Worm (Caenorhabditis elegans) whole organism, mixed stage, embryonic: ENCODE results near the gene K09G1.2.

ENCODE experiments used
- M03D4.4 ChIP-seq: sonication (generic microtip); optimal IDR thresholded peaks from 2 replicates; lab custom pipeline; 2017; ENCODE audit warnings: mild to moderate bottlenecking, missing genetic modification characterization, missing compliant biosample characterization
- bed-3 ChIP-seq: fragments of 200-800 bp; sonication (Bioruptor generic); optimal IDR thresholded peaks from 3 replicates; lab custom pipeline; 2018; ENCODE audit warnings: mild to moderate bottlenecking, missing genetic modification characterization, moderate library complexity, missing compliant biosample characterization
- blmp-1 ChIP-seq: fragments of 150-350 bp; optimal IDR thresholded peaks from 2 replicates; lab custom pipeline; 2014; ENCODE audit warnings: missing biosample characterization, missing genetic modification characterization
- ceh-39 ChIP-seq: fragments of 150-350 bp; optimal IDR thresholded peaks from 2 replicates; lab custom pipeline; 2014; ENCODE audit warnings: missing biosample characterization, missing genetic modification characterization
- ceh-43 ChIP-seq: fragments of 200-800 bp; sonication (Bioruptor generic); optimal IDR thresholded peaks from 2 replicates; lab custom pipeline; 2018; ENCODE audit warnings: mild to moderate bottlenecking, missing genetic modification characterization, moderate library complexity, missing compliant biosample characterization
- ceh-83 ChIP-seq: fragments of 200-800 bp; sonication (Bioruptor generic); optimal IDR thresholded peaks from 2 replicates; lab custom pipeline; 2018; ENCODE audit warnings: mild to moderate bottlenecking, missing genetic modification characterization, missing compliant biosample characterization
- ces-1 ChIP-seq: fragments of 150-350 bp; optimal IDR thresholded peaks from 2 replicates; lab custom pipeline; 2014; ENCODE audit warnings: missing biosample characterization, missing genetic modification reagents, missing genetic modification characterization
- cnd-1 ChIP-seq: fragments of 200-800 bp; sonication (Bioruptor generic); optimal IDR thresholded peaks from 2 replicates; lab custom pipeline; 2018; ENCODE audit warnings: mild to moderate bottlenecking, missing genetic modification characterization, missing compliant biosample characterization
- drap-1 ChIP-seq: fragments of 200-800 bp; sonication (Bioruptor generic); optimal IDR thresholded peaks from 3 replicates; lab custom pipeline; 2018; ENCODE audit warnings: mild to moderate bottlenecking, missing genetic modification characterization, missing compliant biosample characterization
- elt-1 ChIP-seq: sonication (generic microtip); optimal IDR thresholded peaks from 2 replicates; lab custom pipeline; 2017; ENCODE audit warnings: missing genetic modification characterization, mild to moderate bottlenecking, missing compliant biosample characterization, antibody characterized with exemption, moderate library complexity, borderline replicate concordance; ENCODE audit not compliant: insufficient read depth
- elt-3 ChIP-seq: fragments of 150-350 bp; optimal IDR thresholded peaks from 2 replicates; lab custom pipeline; 2014; ENCODE audit warnings: missing biosample characterization, missing genetic modification characterization
- flh-1 ChIP-seq: fragments of 200-800 bp; sonication (Bioruptor generic); optimal IDR thresholded peaks from 2 replicates; lab custom pipeline; 2018; ENCODE audit warnings: mild to moderate bottlenecking, missing genetic modification characterization, moderate library complexity, missing compliant biosample characterization
- ham-2 ChIP-seq: fragments of 200-800 bp; sonication (Bioruptor generic); optimal IDR thresholded peaks from 2 replicates; lab custom pipeline; 2018; ENCODE audit warnings: mild to moderate bottlenecking, missing genetic modification characterization, missing compliant biosample characterization
- hlh-1 ChIP-seq: fragments of 150-350 bp; optimal IDR thresholded peaks from 2 replicates; lab custom pipeline; 2014; ENCODE audit warnings: missing biosample characterization, missing genetic modification reagents, missing genetic modification characterization
- lin-13 ChIP-seq: fragments of 150-350 bp; optimal IDR thresholded peaks from 2 replicates; lab custom pipeline; 2014; ENCODE audit warnings: missing biosample characterization, missing genetic modification characterization
- lin-32 ChIP-seq: fragments of 200-800 bp; sonication (Bioruptor generic); optimal IDR thresholded peaks from 2 replicates; lab custom pipeline; 2018; ENCODE audit warnings: mild to moderate bottlenecking, missing genetic modification characterization, missing compliant biosample characterization
- lsy-2 ChIP-seq: fragments of 150-350 bp; optimal IDR thresholded peaks from 2 replicates; lab custom pipeline; 2014; ENCODE audit warnings: missing biosample characterization, missing genetic modification characterization
- mab-5 ChIP-seq: fragments of 150-350 bp; optimal IDR thresholded peaks from 2 replicates; lab custom pipeline; 2014; ENCODE audit warnings: missing biosample characterization, missing genetic modification characterization
- mep-1 ChIP-seq: fragments of 150-350 bp; optimal IDR thresholded peaks from 2 replicates; lab custom pipeline; 2017; ENCODE audit warnings: missing biosample characterization, missing genetic modification reagents, missing genetic modification characterization, inconsistent platforms
- mls-2 ChIP-seq: sonication (generic microtip); optimal IDR thresholded peaks from 2 replicates; lab custom pipeline; 2016; ENCODE audit warnings: mild to moderate bottlenecking, missing genetic modification characterization, moderate library complexity, missing compliant biosample characterization
- nhr-12 ChIP-seq: fragments of 150-350 bp; optimal IDR thresholded peaks from 2 replicates; lab custom pipeline; 2014; ENCODE audit warnings: missing biosample characterization, missing genetic modification characterization
- nhr-2 ChIP-seq: fragments of 150-350 bp; optimal IDR thresholded peaks from 2 replicates; lab custom pipeline; 2014; ENCODE audit warnings: missing biosample characterization, missing genetic modification characterization
- nhr-237 ChIP-seq: fragments of 150-350 bp; optimal IDR thresholded peaks from 2 replicates; lab custom pipeline; 2014; ENCODE audit warnings: missing biosample characterization, missing genetic modification characterization
- nhr-28 ChIP-seq: fragments of 150-350 bp; optimal IDR thresholded peaks from 2 replicates; lab custom pipeline; 2014; ENCODE audit warnings: missing biosample characterization, missing genetic modification characterization
- nhr-76 ChIP-seq: sonication (generic microtip); optimal IDR thresholded peaks from 2 replicates; lab custom pipeline; 2017; ENCODE audit warnings: missing biosample characterization, missing genetic modification characterization
- pha-4 ChIP-seq: fragments of 150-350 bp; optimal IDR thresholded peaks from 2 replicates; lab custom pipeline; 2018; ENCODE audit warnings: missing biosample characterization, missing genetic modification reagents, missing genetic modification characterization
- sem-2 ChIP-seq: fragments of 200-800 bp; sonication (Bioruptor generic); optimal IDR thresholded peaks from 2 replicates; lab custom pipeline; 2018; ENCODE audit warnings: mild to moderate bottlenecking, missing genetic modification characterization, missing compliant biosample characterization
- snpc-4 ChIP-seq: fragments of 150-350 bp; optimal IDR thresholded peaks from 2 replicates; lab custom pipeline; 2014; ENCODE audit warnings: missing biosample characterization, missing genetic modification characterization
- sptf-1 ChIP-seq: sonication (generic microtip); optimal IDR thresholded peaks from 2 replicates; lab custom pipeline; 2017; ENCODE audit warnings: mild to moderate bottlenecking, missing genetic modification characterization, moderate library complexity, missing compliant biosample characterization
- tbx-8 ChIP-seq: fragments of 200-800 bp; sonication (Bioruptor generic); optimal IDR thresholded peaks from 2 replicates; lab custom pipeline; 2018; ENCODE audit warnings: mild to moderate bottlenecking, missing genetic modification characterization, moderate library complexity, missing compliant biosample characterization
- unc-120 ChIP-seq: sonication (generic microtip); optimal IDR thresholded peaks from 2 replicates; lab custom pipeline; 2017; ENCODE audit warnings: missing genetic modification characterization, missing compliant biosample characterization; ENCODE audit not compliant: poor library complexity, severe bottlenecking
- unc-39 ChIP-seq: fragments of 150-350 bp; optimal IDR thresholded peaks from 2 replicates; lab custom pipeline; 2014; ENCODE audit warnings: missing biosample characterization, missing genetic modification characterization
- unc-62 ChIP-seq: fragments of 150-350 bp; optimal IDR thresholded peaks from 2 replicates; lab custom pipeline; 2014; ENCODE audit warnings: missing biosample characterization, missing genetic modification reagents, missing genetic modification characterization
- zip-8 ChIP-seq: fragments of 150-350 bp; optimal IDR thresholded peaks from 2 replicates; lab custom pipeline; 2014; ENCODE audit warnings: missing biosample characterization, missing genetic modification characterization
- ztf-11 ChIP-seq: fragments of 150-350 bp; optimal IDR thresholded peaks from 2 replicates; lab custom pipeline; 2014; ENCODE audit warnings: missing biosample characterization, missing genetic modification characterization

K09G1.2 gene

ce11 chrV:9545238-9545709 lies 45.1 kb upstream of the K09G1.2 start, which contains the start of the genes his-35 and his-41:
Gene his-35 (minus strand): TSS chrV:9545288.
Gene his-41 (plus strand): TSS chrV:9545536.
- no peak for TF ChIP-seq ham-2
- peak; percentile 32 for TF ChIP-seq pha-4 (tag; lab: Kevin White, UChicago)
- peak; percentile 26 for TF ChIP-seq ces-1 (GFP tag; lab: Kevin White, UChicago)

DNA sequence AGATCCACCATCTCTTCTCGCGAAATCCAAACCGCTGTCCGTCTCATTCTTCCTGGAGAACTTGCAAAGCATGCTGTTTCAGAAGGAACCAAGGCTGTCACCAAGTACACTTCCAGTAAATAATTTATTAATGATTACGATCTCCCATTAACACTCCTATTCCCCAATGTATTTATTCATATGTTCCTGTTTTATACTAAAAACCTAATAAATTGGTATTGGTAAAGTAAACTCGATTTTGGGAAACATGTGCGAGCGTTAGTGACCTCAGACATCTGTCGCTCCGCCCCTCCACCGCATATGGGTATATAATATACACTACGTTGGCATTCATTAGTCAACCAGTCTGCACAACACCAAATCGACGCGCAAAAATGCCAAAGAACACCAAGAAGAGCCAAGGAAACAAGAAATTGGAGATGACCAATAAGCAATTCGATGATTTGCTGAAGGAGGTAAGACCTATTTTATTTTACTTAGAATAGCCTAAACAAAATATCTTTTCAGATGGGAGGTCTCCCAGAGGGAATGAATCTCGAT lies 44.3 kb upstream of the K09G1.2 start, which contains the start of gene C50F4.6:
C50F4.6 (plus strand) TSS at position 51 of the 540 bp plus-strand sequence.
- TF ChIP-seq mls-2 (no peak), nhr-237 (no peak), zip-8 (no peak), nhr-28 (tag; lab: Kevin White, UChicago) (no peak), nhr-2 (no peak), snpc-4 (tag; lab: Kevin White, UChicago) (no peak), nhr-76 (tag; lab: Kevin White, UChicago) (no peak), ces-1 (GFP tag; lab: Kevin White, UChicago) (no peak), lin-32 (GFP tag; lab: Kevin White, UChicago) (peak; percentile 27), cnd-1 (tag; lab: Kevin White, UChicago) (peak; percentile 14), mab-5 (tag; lab: Kevin White, UChicago) (no peak), sem-2 (GFP tag; lab: Kevin White, UChicago) (no peak), lsy-2 (tag; lab: Kevin White, UChicago) (no peak), bed-3 (GFP tag; lab: Kevin White, UChicago) (no peak), tbx-8 (GFP tag; lab: Kevin White, UChicago) (no peak), ceh-43 (GFP tag; lab: Kevin White, UChicago) (no peak)

DNA sequence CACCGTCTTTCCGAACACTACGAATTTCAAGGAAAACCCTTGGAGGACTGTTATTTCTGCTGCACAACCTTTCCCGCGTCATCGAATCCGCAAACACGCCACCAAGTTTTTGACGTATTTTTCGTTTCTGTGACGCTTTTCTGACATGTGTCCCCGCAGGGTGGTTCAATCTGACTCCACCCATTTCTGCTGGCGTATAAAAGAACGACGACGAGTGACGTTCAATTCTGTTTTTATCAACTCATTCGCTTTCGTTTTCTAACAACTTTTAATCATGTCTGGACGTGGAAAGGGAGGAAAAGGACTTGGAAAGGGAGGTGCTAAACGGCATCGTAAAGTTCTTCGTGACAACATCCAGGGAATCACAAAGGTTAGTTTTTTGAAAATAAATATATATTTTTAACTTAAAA lies 43.6 kb upstream of the K09G1.2 start, which contains the start of gene his-37:
his-37 (plus strand) TSS at position 246 of the 410 bp plus-strand sequence.
- TF ChIP-seq tbx-8 (GFP tag; lab: Kevin White, UChicago) (peak; percentile 59), nhr-76 (tag; lab: Kevin White, UChicago) (no peak), mab-5 (tag; lab: Kevin White, UChicago) (peak; percentile 36), ceh-43 (GFP tag; lab: Kevin White, UChicago) (peak; percentile 54), sem-2 (GFP tag; lab: Kevin White, UChicago) (no peak), lin-13 (tag; lab: Kevin White, UChicago) (peak; percentile 96), nhr-28 (tag; lab: Kevin White, UChicago) (peak; percentile 33), ces-1 (GFP tag; lab: Kevin White, UChicago) (peak; percentile 78), hlh-1 (peak; percentile 76), flh-1 (GFP tag; lab: Kevin White, UChicago) (no peak), nhr-237 (peak; percentile 96), snpc-4 (tag; lab: Kevin White, UChicago) (no peak), unc-120 (peak; percentile 85), zip-8 (no peak), nhr-2 (peak; percentile 38), elt-1 (no peak), unc-62 (peak; percentile 97), mls-2 (peak; percentile 70), elt-3 (peak; percentile 54), nhr-12 (tag; lab: Kevin White, UChicago) (no peak), cnd-1 (tag; lab: Kevin White, UChicago) (peak; percentile 49), ztf-11 (peak; percentile 78), lin-32 (GFP tag; lab: Kevin White, UChicago) (peak; percentile 8), ceh-39 (tag; lab: Kevin White, UChicago) (peak; percentile 86), mep-1 (tag; lab: Kevin White, UChicago) (peak; percentile 97), lsy-2 (tag; lab: Kevin White, UChicago) (peak; percentile 86), ceh-83 (GFP tag; lab: Kevin White, UChicago) (peak; percentile 68), M03D4.4 (tag; lab: Kevin White, UChicago) (peak; percentile 72), pha-4 (tag; lab: Kevin White, UChicago) (peak; percentile 95), bed-3 (GFP tag; lab: Kevin White, UChicago) (no peak), ham-2 (peak; percentile 29), blmp-1 (no peak), drap-1 (GFP tag; lab: Kevin White, UChicago) (peak; percentile 79), sptf-1 (tag; lab: Kevin White, UChicago) (peak; percentile 76), unc-39 (tag; lab: Kevin White, UChicago) (no peak)
